Fruit fly (Drosophila melanogaster) whole organism, embryonic: ENCODE data around the gene CG42585.

ENCODE experiments used
- CG10431 ChIP-seq: fragments of 200-800 bp; sonication (Bioruptor generic); optimal IDR thresholded peaks from 3 replicates; lab custom pipeline; 2018; ENCODE audit warnings: missing biosample characterization, mild to moderate bottlenecking, missing genetic modification characterization
- CG10462 ChIP-seq: fragments of 200-800 bp; sonication (Bioruptor generic); optimal IDR thresholded peaks from 2 replicates; lab custom pipeline; 2016; ENCODE audit warnings: missing biosample characterization, missing genetic modification characterization
- CG10959 ChIP-seq: fragments of 200-800 bp; sonication (Bioruptor generic); IDR thresholded peaks from 2 replicates; pipeline ENCODE4 v1.3.6; 2022; ENCODE audit warnings: missing biosample characterization, missing genetic modification characterization
- CG12155 ChIP-seq: fragments of 200-800 bp; sonication (Bioruptor generic); optimal IDR thresholded peaks from 3 replicates; lab custom pipeline; 2016; ENCODE audit warnings: missing biosample characterization, missing genetic modification characterization
- CG13624 ChIP-seq: fragments of 200-800 bp; sonication (Bioruptor generic); optimal IDR thresholded peaks from 2 replicates; lab custom pipeline; 2016; ENCODE audit warnings: missing biosample characterization, missing genetic modification characterization
- CG1602 ChIP-seq: fragments of 200-800 bp; sonication (Bioruptor generic); optimal IDR thresholded peaks from 3 replicates; lab custom pipeline; 2016; ENCODE audit warnings: missing biosample characterization, missing genetic modification characterization
- CG2875 ChIP-seq: fragments of 200-800 bp; sonication (Bioruptor generic); optimal IDR thresholded peaks from 2 replicates; lab custom pipeline; 2017; ENCODE audit warnings: missing biosample characterization, mild to moderate bottlenecking, missing genetic modification characterization, missing genetic modification reagents
- CG30431 ChIP-seq: fragments of 200-800 bp; sonication (Bioruptor generic); optimal IDR thresholded peaks from 2 replicates; lab custom pipeline; 2017; ENCODE audit warnings: missing biosample characterization, missing genetic modification characterization
- CG32767 ChIP-seq: fragments of 200-800 bp; sonication (Bioruptor generic); IDR thresholded peaks from 2 replicates; pipeline ENCODE4 v1.3.6; 2022; ENCODE audit warnings: missing biosample characterization, missing genetic modification characterization
- CG33213 ChIP-seq: fragments of 200-800 bp; sonication (Bioruptor generic); optimal IDR thresholded peaks from 3 replicates; lab custom pipeline; 2016; ENCODE audit warnings: missing biosample characterization, missing genetic modification characterization
- CG3407 ChIP-seq: fragments of 200-800 bp; sonication (Bioruptor generic); optimal IDR thresholded peaks from 2 replicates; lab custom pipeline; 2018; ENCODE audit warnings: missing biosample characterization, mild to moderate bottlenecking, missing genetic modification characterization
- CG4820 ChIP-seq: fragments of 200-800 bp; sonication (Bioruptor generic); optimal IDR thresholded peaks from 3 replicates; lab custom pipeline; 2016; ENCODE audit warnings: missing biosample characterization, missing genetic modification characterization
- CG6175 ChIP-seq: fragments of 200-800 bp; sonication (Bioruptor generic); IDR thresholded peaks from 3 replicates; pipeline ENCODE4 v1.3.6; 2022; ENCODE audit warnings: missing biosample characterization, missing genetic modification characterization
- CG6654 ChIP-seq: fragments of 200-800 bp; sonication (Bioruptor generic); optimal IDR thresholded peaks from 2 replicates; lab custom pipeline; 2017; ENCODE audit warnings: missing biosample characterization, mild to moderate bottlenecking, missing genetic modification characterization
- CG7987 ChIP-seq: fragments of 200-800 bp; sonication (Bioruptor generic); optimal IDR thresholded peaks from 2 replicates; lab custom pipeline; 2018; ENCODE audit warnings: missing biosample characterization, mild to moderate bottlenecking, missing genetic modification characterization, moderate library complexity
- Chrac-16 ChIP-seq: fragments of 200-800 bp; sonication (Bioruptor generic); optimal IDR thresholded peaks from 3 replicates; lab custom pipeline; 2016; ENCODE audit warnings: missing biosample characterization, missing genetic modification characterization
- D19B ChIP-seq: fragments of 200-800 bp; sonication (Bioruptor generic); optimal IDR thresholded peaks from 2 replicates; lab custom pipeline; 2017; ENCODE audit warnings: missing biosample characterization, mild to moderate bottlenecking, missing genetic modification characterization
- Eip74EF ChIP-seq, 2 experiments: fragments of 200-800 bp in 1 of 2; fragments of >200 bp in 1 of 2; sonication (Bioruptor generic) in 1 of 2; optimal IDR thresholded peaks; 2 replicates each; lab custom pipeline; 2017 to 2019; ENCODE audit warnings: missing biosample characterization in 2 of 2, missing genetic modification characterization in 2 of 2, mild to moderate bottlenecking in 1 of 2, moderate library complexity in 1 of 2
- Ets65A ChIP-seq: fragments of 200-800 bp; sonication (Bioruptor generic); peaks from one replicate; lab custom pipeline; 2016; ENCODE audit warnings: missing biosample characterization, missing genetic modification characterization
- Fer2 ChIP-seq: fragments of 200-800 bp; sonication (Bioruptor generic); optimal IDR thresholded peaks from 2 replicates; lab custom pipeline; 2018; ENCODE audit warnings: missing biosample characterization, mild to moderate bottlenecking, missing genetic modification characterization, moderate library complexity
- H15 ChIP-seq: fragments of 200-800 bp; sonication (Bioruptor generic); IDR thresholded peaks from 3 replicates; pipeline ENCODE4 v1.3.6; 2022; ENCODE audit warnings: missing biosample characterization, missing genetic modification characterization
- Hr39 ChIP-seq: fragments of >200 bp; optimal IDR thresholded peaks from 2 replicates; lab custom pipeline; 2017
- Med ChIP-seq: fragments of 200-800 bp; sonication (Bioruptor generic); peaks from one replicate; lab custom pipeline; 2016; ENCODE audit warnings: missing biosample characterization, missing genetic modification characterization, mild to moderate bottlenecking, inconsistent platforms, moderate library complexity
- Meics ChIP-seq: fragments of 200-800 bp; sonication (Bioruptor generic); optimal IDR thresholded peaks from 2 replicates; lab custom pipeline; 2017; ENCODE audit warnings: missing biosample characterization, mild to moderate bottlenecking, missing genetic modification characterization
- Mes4 ChIP-seq: fragments of 200-800 bp; sonication (Bioruptor generic); optimal IDR thresholded peaks from 2 replicates; lab custom pipeline; 2016; ENCODE audit warnings: missing biosample characterization, missing genetic modification characterization
- NC2α ChIP-seq: fragments of 200-800 bp; sonication (Bioruptor generic); optimal IDR thresholded peaks from 2 replicates; lab custom pipeline; 2016; ENCODE audit warnings: missing biosample characterization, missing genetic modification characterization
- Pdp1 ChIP-seq, 2 experiments: fragments of 200-800 bp; sonication (Bioruptor generic); optimal IDR thresholded peaks; 3 replicates each; lab custom pipeline; 2016; ENCODE audit warnings: missing biosample characterization in 2 of 2, missing genetic modification characterization in 2 of 2, mild to moderate bottlenecking in 1 of 2, moderate library complexity in 1 of 2
- Rfx ChIP-seq: fragments of 200-800 bp; sonication (Bioruptor generic); IDR thresholded peaks from 2 replicates; pipeline ENCODE4 v1.3.6; 2022; ENCODE audit warnings: missing biosample characterization, missing genetic modification characterization
- Sox100B ChIP-seq: fragments of 200-800 bp; sonication (Bioruptor generic); optimal IDR thresholded peaks from 3 replicates; lab custom pipeline; 2018; ENCODE audit warnings: missing biosample characterization, mild to moderate bottlenecking, missing genetic modification characterization
- Trl ChIP-seq, 3 experiments: fragments of >200 bp in 2 of 3; fragments of 200-800 bp in 1 of 3; sonication (Bioruptor generic) in 1 of 3; optimal IDR thresholded peaks; 2 replicates in 1 of 3; 3 replicates in 2 of 3; lab custom pipeline; 2016 to 2017; ENCODE audit warnings: missing biosample characterization in 1 of 3, missing genetic modification characterization in 1 of 3
- Xbp1 ChIP-seq: fragments of 200-800 bp; sonication (Bioruptor generic); optimal IDR thresholded peaks from 3 replicates; lab custom pipeline; 2016; ENCODE audit warnings: missing biosample characterization, mild to moderate bottlenecking, missing genetic modification characterization
- ab ChIP-seq: fragments of 200-800 bp; sonication (Bioruptor generic); optimal IDR thresholded peaks from 2 replicates; lab custom pipeline; 2016; ENCODE audit warnings: missing biosample characterization, missing genetic modification characterization
- abd-A ChIP-seq: fragments of 200-800 bp; sonication (Bioruptor generic); optimal IDR thresholded peaks from 3 replicates; lab custom pipeline; 2019; ENCODE audit warnings: missing biosample characterization, mild to moderate bottlenecking, missing genetic modification characterization, moderate library complexity
- aop ChIP-seq: fragments of 200-800 bp; sonication (Bioruptor generic); IDR thresholded peaks from 2 replicates; pipeline ENCODE4 v1.3.6; 2022; ENCODE audit warnings: missing biosample characterization, missing genetic modification characterization
- chinmo ChIP-seq: fragments of 200-800 bp; sonication (Bioruptor generic); IDR thresholded peaks from 4 replicates; pipeline ENCODE4 v1.3.6; 2022; ENCODE audit warnings: missing biosample characterization, missing genetic modification characterization; ENCODE audit not compliant: partially characterized antibody
- chn ChIP-seq: fragments of 200-800 bp; sonication (Bioruptor generic); optimal IDR thresholded peaks from 2 replicates; lab custom pipeline; 2016; ENCODE audit warnings: missing biosample characterization, missing genetic modification characterization
- dm ChIP-seq: fragments of 200-800 bp; sonication (Bioruptor generic); optimal IDR thresholded peaks from 3 replicates; lab custom pipeline; 2016; ENCODE audit warnings: missing biosample characterization, missing genetic modification characterization
- ems ChIP-seq: fragments of 200-800 bp; sonication (Bioruptor generic); optimal IDR thresholded peaks from 3 replicates; lab custom pipeline; 2016; ENCODE audit warnings: missing biosample characterization, missing genetic modification characterization
- exex ChIP-seq: fragments of 200-800 bp; sonication (Bioruptor generic); optimal IDR thresholded peaks from 4 replicates; lab custom pipeline; 2018; ENCODE audit warnings: missing biosample characterization, mild to moderate bottlenecking, missing genetic modification characterization, moderate library complexity
- fd3F ChIP-seq: fragments of 200-800 bp; sonication (Bioruptor generic); optimal IDR thresholded peaks from 2 replicates; lab custom pipeline; 2018; ENCODE audit warnings: missing biosample characterization, mild to moderate bottlenecking, missing genetic modification characterization, moderate library complexity
- fu2 ChIP-seq: fragments of 200-800 bp; sonication (Bioruptor generic); optimal IDR thresholded peaks from 2 replicates; lab custom pipeline; 2016; ENCODE audit warnings: missing biosample characterization, missing genetic modification characterization
- gfzf ChIP-seq: fragments of 200-800 bp; sonication (Bioruptor generic); optimal IDR thresholded peaks from 2 replicates; lab custom pipeline; 2016; ENCODE audit warnings: missing biosample characterization, mild to moderate bottlenecking, missing genetic modification characterization, moderate library complexity
- inv ChIP-seq: fragments of 200-800 bp; sonication (Bioruptor generic); IDR thresholded peaks from 2 replicates; pipeline ENCODE4 v1.3.6; 2022; ENCODE audit warnings: missing biosample characterization, missing genetic modification characterization; ENCODE audit not compliant: partially characterized antibody
- klu ChIP-seq: fragments of 200-800 bp; sonication (Bioruptor generic); IDR thresholded peaks from 2 replicates; pipeline ENCODE4 v1.3.6; 2022; ENCODE audit warnings: missing biosample characterization, missing genetic modification characterization
- kni ChIP-seq: fragments of 200-800 bp; sonication (Bioruptor generic); optimal IDR thresholded peaks from 3 replicates; lab custom pipeline; 2017; ENCODE audit warnings: mild to moderate bottlenecking, missing biosample characterization, missing genetic modification reagents, missing genetic modification characterization
- slbo ChIP-seq: fragments of 200-800 bp; sonication (Bioruptor generic); IDR thresholded peaks from 2 replicates; pipeline ENCODE4 v1.3.6; 2022; ENCODE audit warnings: missing biosample characterization, missing genetic modification characterization
- slou ChIP-seq: fragments of 200-800 bp; sonication (Bioruptor generic); optimal IDR thresholded peaks from 3 replicates; lab custom pipeline; 2016; ENCODE audit warnings: missing biosample characterization, missing genetic modification characterization
- sqz ChIP-seq: fragments of 200-800 bp; sonication (Bioruptor generic); optimal IDR thresholded peaks from 3 replicates; lab custom pipeline; 2018; ENCODE audit warnings: missing biosample characterization, mild to moderate bottlenecking, missing genetic modification characterization
- stwl ChIP-seq: fragments of 200-800 bp; sonication (Bioruptor generic); optimal IDR thresholded peaks from 3 replicates; lab custom pipeline; 2018; ENCODE audit warnings: missing biosample characterization, mild to moderate bottlenecking, missing genetic modification characterization, moderate library complexity
- tll ChIP-seq, 2 experiments: fragments of 200-800 bp in 1 of 2; fragments of >200 bp in 1 of 2; sonication (Bioruptor generic) in 1 of 2; optimal IDR thresholded peaks; 2 replicates each; lab custom pipeline; 2017 to 2019; ENCODE audit warnings: missing biosample characterization in 2 of 2, missing genetic modification characterization in 2 of 2, mild to moderate bottlenecking in 1 of 2, moderate library complexity in 1 of 2

CG42585 gene

dm6 chr2L:14706194-14706593, 33.5 kb upstream of the CG42585 start (continued):
- peak; percentile 92 for TF ChIP-seq Xbp1 (GFP tag; lab: Kevin White, UChicago)
- no peak for TF ChIP-seq CG32767 (GFP tag; lab: Robert Waterston, UW)
- TF ChIP-seq CG4820 (GFP tag; lab: Kevin White, UChicago) = peak; percentile 77
- peak; percentile 4 for TF ChIP-seq D19B (GFP tag; lab: Kevin White, UChicago)
- peak; percentile 81 for TF ChIP-seq CG10959 (GFP tag; lab: Robert Waterston, UW)
- peak; percentile 35 for TF ChIP-seq fd3F (GFP tag; lab: Kevin White, UChicago)
- TF ChIP-seq slou (GFP tag; lab: Kevin White, UChicago) = peak; percentile 39
- no peak for TF ChIP-seq Sox100B (GFP tag; lab: Kevin White, UChicago)
- TF ChIP-seq ab = no peak
- peak; percentile 96 for TF ChIP-seq Ets65A (GFP tag; lab: Kevin White, UChicago)
- peak; percentile 65 for TF ChIP-seq ems (GFP tag; lab: Kevin White, UChicago)
- TF ChIP-seq dm = peak; percentile 26
- TF ChIP-seq Meics (GFP tag; lab: Kevin White, UChicago) = peak; percentile 81
- TF ChIP-seq, all 482 proteins: peak for 326

- TF ChIP-seq stwl (tag; lab: Kevin White, UChicago) = no peak
- no peak for TF ChIP-seq aop (GFP tag; lab: Robert Waterston, UW)
- TF ChIP-seq Mes4 (GFP tag; lab: Kevin White, UChicago) = no peak
- peak; percentile 24 for TF ChIP-seq Med (GFP tag; lab: Kevin White, UChicago)
- peak in 1 of 2 experiments; percentile 1 for TF ChIP-seq Eip74EF (GFP tag; optimal IDR thresholded peaks at IDR 0.05; lab: Kevin White, UChicago)
- TF ChIP-seq Hr39 = no peak
- no peak for TF ChIP-seq CG1602 (GFP tag; lab: Kevin White, UChicago)
- no peak for TF ChIP-seq tll (GFP tag; optimal IDR thresholded peaks at IDR 0.05; lab: Kevin White, UChicago)
- peak; percentile 67 for TF ChIP-seq abd-A (tag; lab: Kevin White, UChicago)
- TF ChIP-seq chinmo (GFP tag; lab: Robert Waterston, UW) = 0 out of 4 replicates have a peak, but pooled peaks have one; percentile 30
- no peak for TF ChIP-seq fu2 (GFP tag; lab: Kevin White, UChicago)
- TF ChIP-seq exex (tag; lab: Kevin White, UChicago) = no peak
- no peak for TF ChIP-seq inv
- TF ChIP-seq kni (GFP tag; lab: Kevin White, UChicago) = no peak
- TF ChIP-seq sqz = peak; percentile 8
- no peak for TF ChIP-seq H15 (GFP tag; lab: Robert Waterston, UW)
- no peak for TF ChIP-seq CG33213 (GFP tag; lab: Kevin White, UChicago)
- TF ChIP-seq Chrac-16 = no peak
- no peak for TF ChIP-seq chn
- no peak for TF ChIP-seq CG10462 (GFP tag; lab: Kevin White, UChicago)
- no peak for TF ChIP-seq CG12155 (GFP tag; lab: Kevin White, UChicago)
- no peak for TF ChIP-seq CG10431 (GFP tag; lab: Kevin White, UChicago)
- TF ChIP-seq Pdp1 (GFP tag; optimal IDR thresholded peaks at IDR 0.05; lab: Kevin White, UChicago) = no peak
- no peak for TF ChIP-seq CG3407 (GFP tag; lab: Kevin White, UChicago)
- no peak for TF ChIP-seq Fer2 (tag; lab: Kevin White, UChicago)
- no peak for TF ChIP-seq CG6654
- no peak for TF ChIP-seq CG13624 (GFP tag; lab: Kevin White, UChicago)
- no peak for TF ChIP-seq CG30431 (GFP tag; lab: Kevin White, UChicago)
- TF ChIP-seq CG6175 = no peak
- no peak for TF ChIP-seq slbo (GFP tag; lab: Robert Waterston, UW)
- TF ChIP-seq Trl (optimal IDR thresholded peaks at IDR 0.05; lab: Kevin White, UChicago) = no peak
- TF ChIP-seq Trl (GFP tag; optimal IDR thresholded peaks at IDR 0.05; lab: Kevin White, UChicago) = no peak
- no peak for TF ChIP-seq CG2875
- TF ChIP-seq klu (GFP tag; lab: Robert Waterston, UW) = no peak
- no peak for TF ChIP-seq slou (GFP tag; lab: Kevin White, UChicago)
- peak; percentile 90 for TF ChIP-seq CG7987
- TF ChIP-seq gfzf (GFP tag; lab: Kevin White, UChicago) = no peak
- no peak for TF ChIP-seq CG10959 (GFP tag; lab: Robert Waterston, UW)
- no peak for TF ChIP-seq NC2α (GFP tag; lab: Kevin White, UChicago)
- TF ChIP-seq Rfx (GFP tag; lab: Robert Waterston, UW) = no peak
Measured at dm6 chr2L:14712245-14712644, 27.5 kb upstream of the CG42585 start, which contains the start of gene CG15282. TSS of gene CG15282 (plus strand) at chr2L:14712471.
